Fruit fly (Drosophila melanogaster) whole organism, embryonic: ENCODE data around the gene Glut4EF.

ENCODE experiments used
- ATbp ChIP-seq: fragments of 200-800 bp; sonication (Bioruptor generic); optimal IDR thresholded peaks from 2 replicates; lab custom pipeline; 2017; ENCODE audit warnings: missing biosample characterization, mild to moderate bottlenecking, missing genetic modification characterization, missing genetic modification reagents
- Awh ChIP-seq: fragments of 200-800 bp; sonication (Bioruptor generic); IDR thresholded peaks from 2 replicates; pipeline ENCODE4, ENCODE4 v1.3.6; 2022; ENCODE audit warnings: missing biosample characterization, missing genetic modification characterization
- Bdp1 ChIP-seq: fragments of 200-800 bp; sonication (Bioruptor generic); optimal IDR thresholded peaks from 3 replicates; lab custom pipeline; 2016; ENCODE audit warnings: missing biosample characterization, missing genetic modification characterization
- CG10209 ChIP-seq: fragments of 200-800 bp; sonication (Bioruptor generic); optimal IDR thresholded peaks from 3 replicates; lab custom pipeline; 2017; ENCODE audit warnings: missing biosample characterization, mild to moderate bottlenecking, missing genetic modification characterization, missing genetic modification reagents
- CG10366 ChIP-seq: fragments of 200-800 bp; sonication (Bioruptor generic); IDR thresholded peaks from 2 replicates; pipeline ENCODE4 v1.3.6; 2022; ENCODE audit warnings: missing biosample characterization, missing genetic modification characterization
- CG10431 ChIP-seq: fragments of 200-800 bp; sonication (Bioruptor generic); optimal IDR thresholded peaks from 3 replicates; lab custom pipeline; 2018; ENCODE audit warnings: missing biosample characterization, mild to moderate bottlenecking, missing genetic modification characterization
- CG12236 ChIP-seq: fragments of 200-800 bp; sonication (Bioruptor generic); optimal IDR thresholded peaks from 2 replicates; lab custom pipeline; 2016; ENCODE audit warnings: missing biosample characterization, missing genetic modification characterization
- CG13287 ChIP-seq: fragments of 200-800 bp; sonication (Bioruptor generic); IDR thresholded peaks from 2 replicates; pipeline ENCODE4 v1.3.6; 2022; ENCODE audit warnings: missing biosample characterization, missing genetic modification characterization; ENCODE audit not compliant: partially characterized antibody
- CG15073 ChIP-seq: fragments of 200-800 bp; sonication (Bioruptor generic); optimal IDR thresholded peaks from 2 replicates; lab custom pipeline; 2016; ENCODE audit warnings: missing biosample characterization, missing genetic modification characterization
- CG16813 ChIP-seq: fragments of 200-800 bp; sonication (Bioruptor generic); IDR thresholded peaks from 3 replicates; pipeline ENCODE4 v1.3.6; 2022; ENCODE audit warnings: missing biosample characterization, missing genetic modification characterization; ENCODE audit not compliant: partially characterized antibody
- CG17385 ChIP-seq: fragments of 200-800 bp; sonication (Bioruptor generic); optimal IDR thresholded peaks from 3 replicates; lab custom pipeline; 2018; ENCODE audit warnings: missing biosample characterization, mild to moderate bottlenecking, missing genetic modification characterization
- CG17829 ChIP-seq: fragments of 200-800 bp; optimal IDR thresholded peaks from 2 replicates; lab custom pipeline; 2019; ENCODE audit warnings: missing biosample characterization, mild to moderate bottlenecking, missing genetic modification characterization, moderate library complexity
- CG30431 ChIP-seq: fragments of 200-800 bp; sonication (Bioruptor generic); optimal IDR thresholded peaks from 2 replicates; lab custom pipeline; 2017; ENCODE audit warnings: missing biosample characterization, missing genetic modification characterization
- CG34376 ChIP-seq: fragments of 200-800 bp; sonication (Bioruptor generic); optimal IDR thresholded peaks from 2 replicates; lab custom pipeline; 2018; ENCODE audit warnings: missing biosample characterization, mild to moderate bottlenecking, missing genetic modification characterization
- CG4820 ChIP-seq: fragments of 200-800 bp; sonication (Bioruptor generic); optimal IDR thresholded peaks from 3 replicates; lab custom pipeline; 2016; ENCODE audit warnings: missing biosample characterization, missing genetic modification characterization
- CG6791 ChIP-seq: fragments of 200-800 bp; sonication (Bioruptor generic); IDR thresholded peaks from 3 replicates; pipeline ENCODE4 v1.3.6; 2022; ENCODE audit warnings: missing biosample characterization, missing genetic modification characterization; ENCODE audit not compliant: partially characterized antibody
- CG6854 ChIP-seq: fragments of 200-800 bp; sonication (Bioruptor generic); optimal IDR thresholded peaks from 3 replicates; lab custom pipeline; 2017; ENCODE audit warnings: missing biosample characterization, mild to moderate bottlenecking, missing genetic modification characterization
- CG7987 ChIP-seq: fragments of 200-800 bp; sonication (Bioruptor generic); optimal IDR thresholded peaks from 2 replicates; lab custom pipeline; 2018; ENCODE audit warnings: missing biosample characterization, mild to moderate bottlenecking, missing genetic modification characterization, moderate library complexity
- Chrac-16 ChIP-seq: fragments of 200-800 bp; sonication (Bioruptor generic); optimal IDR thresholded peaks from 3 replicates; lab custom pipeline; 2016; ENCODE audit warnings: missing biosample characterization, missing genetic modification characterization
- Deaf1 ChIP-seq: fragments of 200-800 bp; optimal IDR thresholded peaks from 3 replicates; lab custom pipeline; 2019; ENCODE audit warnings: missing biosample characterization, mild to moderate bottlenecking, missing genetic modification characterization, moderate library complexity
- Fer3 ChIP-seq: fragments of 200-800 bp; sonication (Bioruptor generic); optimal IDR thresholded peaks from 2 replicates; lab custom pipeline; 2018; ENCODE audit warnings: missing biosample characterization, mild to moderate bottlenecking, missing genetic modification characterization, moderate library complexity
- Hmr ChIP-seq: fragments of 200-800 bp; sonication (Bioruptor generic); optimal IDR thresholded peaks from 3 replicates; lab custom pipeline; 2017; ENCODE audit warnings: mild to moderate bottlenecking, missing biosample characterization, missing genetic modification reagents, missing genetic modification characterization
- Hr3 ChIP-seq: fragments of 200-800 bp; sonication (Bioruptor generic); optimal IDR thresholded peaks from 3 replicates; lab custom pipeline; 2016; ENCODE audit warnings: missing biosample characterization, missing genetic modification characterization
- Hr39 ChIP-seq: fragments of >200 bp; optimal IDR thresholded peaks from 2 replicates; lab custom pipeline; 2017
- Kr ChIP-seq: fragments of 200-800 bp; sonication (Bioruptor generic); optimal IDR thresholded peaks from 2 replicates; lab custom pipeline; 2017; ENCODE audit warnings: missing biosample characterization, mild to moderate bottlenecking, missing genetic modification characterization
- MBD-R2 ChIP-seq: fragments of 200-800 bp; sonication (Bioruptor generic); IDR thresholded peaks from 2 replicates; pipeline ENCODE4 v1.3.6; 2022; ENCODE audit warnings: missing biosample characterization, missing genetic modification characterization
- MESR4 ChIP-seq: fragments of 200-800 bp; sonication (Bioruptor generic); optimal IDR thresholded peaks from 2 replicates; lab custom pipeline; 2018; ENCODE audit warnings: missing biosample characterization, mild to moderate bottlenecking, missing genetic modification characterization, moderate library complexity
- Mad ChIP-seq: fragments of 200-800 bp; sonication (Bioruptor generic); optimal IDR thresholded peaks from 2 replicates; lab custom pipeline; 2016; ENCODE audit warnings: missing biosample characterization, missing genetic modification characterization
- Myb ChIP-seq: fragments of 200-800 bp; sonication (Bioruptor generic); optimal IDR thresholded peaks from 2 replicates; lab custom pipeline; 2016; ENCODE audit warnings: missing biosample characterization, missing genetic modification characterization
- NC2α ChIP-seq: fragments of 200-800 bp; sonication (Bioruptor generic); optimal IDR thresholded peaks from 2 replicates; lab custom pipeline; 2016; ENCODE audit warnings: missing biosample characterization, missing genetic modification characterization
- Six4 ChIP-seq: fragments of 200-800 bp; sonication (Bioruptor generic); optimal IDR thresholded peaks from 2 replicates; lab custom pipeline; 2016; ENCODE audit warnings: missing biosample characterization, missing genetic modification characterization
- Sox100B ChIP-seq: fragments of 200-800 bp; sonication (Bioruptor generic); optimal IDR thresholded peaks from 3 replicates; lab custom pipeline; 2018; ENCODE audit warnings: missing biosample characterization, mild to moderate bottlenecking, missing genetic modification characterization
- Trl ChIP-seq, 3 experiments: fragments of >200 bp in 2 of 3; fragments of 200-800 bp in 1 of 3; sonication (Bioruptor generic) in 1 of 3; optimal IDR thresholded peaks; 2 replicates in 1 of 3; 3 replicates in 2 of 3; lab custom pipeline; 2016 to 2017; ENCODE audit warnings: missing biosample characterization in 1 of 3, missing genetic modification characterization in 1 of 3
- YL-1 ChIP-seq: fragments of 200-800 bp; sonication (Bioruptor generic); optimal IDR thresholded peaks from 3 replicates; lab custom pipeline; 2017; ENCODE audit warnings: missing biosample characterization, mild to moderate bottlenecking, missing genetic modification characterization
- ato ChIP-seq: fragments of 200-800 bp; sonication (Bioruptor generic); IDR thresholded peaks from 2 replicates; pipeline ENCODE4 v1.3.6; 2022; ENCODE audit warnings: missing biosample characterization, missing genetic modification characterization; ENCODE audit not compliant: partially characterized antibody
- cato ChIP-seq: fragments of 200-800 bp; sonication (Bioruptor generic); optimal IDR thresholded peaks from 2 replicates; lab custom pipeline; 2016; ENCODE audit warnings: missing biosample characterization, missing genetic modification characterization, borderline replicate concordance
- caup ChIP-seq: fragments of 200-800 bp; sonication (Bioruptor generic); optimal IDR thresholded peaks from 3 replicates; lab custom pipeline; 2017; ENCODE audit warnings: missing biosample characterization, mild to moderate bottlenecking, missing genetic modification characterization, moderate library complexity; ENCODE audit not compliant: severe bottlenecking
- chif ChIP-seq, 2 experiments: fragments of 200-800 bp; sonication (Bioruptor generic); optimal IDR thresholded peaks; 3 replicates each; lab custom pipeline; 2016; ENCODE audit warnings: missing biosample characterization in 2 of 2, missing genetic modification characterization in 2 of 2
- cwo ChIP-seq: fragments of 200-800 bp; sonication (Bioruptor generic); optimal IDR thresholded peaks from 3 replicates; lab custom pipeline; 2017; ENCODE audit warnings: missing biosample characterization, missing genetic modification characterization, mild to moderate bottlenecking, moderate library complexity, missing genetic modification reagents
- eyg ChIP-seq: fragments of 200-800 bp; sonication (Bioruptor generic); optimal IDR thresholded peaks from 3 replicates; lab custom pipeline; 2016; ENCODE audit warnings: missing biosample characterization, missing genetic modification characterization
- fd3F ChIP-seq: fragments of 200-800 bp; sonication (Bioruptor generic); optimal IDR thresholded peaks from 2 replicates; lab custom pipeline; 2018; ENCODE audit warnings: missing biosample characterization, mild to moderate bottlenecking, missing genetic modification characterization, moderate library complexity
- hkb ChIP-seq, 2 experiments: fragments of 200-800 bp in 1 of 2; fragments of >200 bp in 1 of 2; sonication (Bioruptor generic) in 1 of 2; IDR thresholded peaks in 1 of 2; optimal IDR thresholded peaks in 1 of 2; 2 replicates each; pipeline versions ENCODE4 v1.3.6 to Lab custom; 2017 to 2022; ENCODE audit warnings: missing biosample characterization in 1 of 2, missing genetic modification characterization in 1 of 2
- jing ChIP-seq: fragments of 200-800 bp; sonication (Bioruptor generic); optimal IDR thresholded peaks from 2 replicates; lab custom pipeline; 2018; ENCODE audit warnings: missing biosample characterization, mild to moderate bottlenecking, missing genetic modification characterization
- nerfin-2 ChIP-seq: fragments of 200-800 bp; sonication (Bioruptor generic); IDR thresholded peaks from 2 replicates; pipeline ENCODE4 v1.3.6; 2022; ENCODE audit warnings: missing biosample characterization, missing genetic modification characterization; ENCODE audit not compliant: partially characterized antibody
- oc ChIP-seq: fragments of 200-800 bp; sonication (Bioruptor generic); optimal IDR thresholded peaks from 2 replicates; lab custom pipeline; 2018; ENCODE audit warnings: missing biosample characterization, mild to moderate bottlenecking, missing genetic modification characterization, moderate library complexity
- pb ChIP-seq: fragments of 200-800 bp; sonication (Bioruptor generic); optimal IDR thresholded peaks from 3 replicates; lab custom pipeline; 2016; ENCODE audit warnings: missing biosample characterization, missing genetic modification characterization
- schlank ChIP-seq: fragments of 200-800 bp; sonication (Bioruptor generic); optimal IDR thresholded peaks from 2 replicates; lab custom pipeline; 2018; ENCODE audit warnings: missing biosample characterization, mild to moderate bottlenecking, missing genetic modification characterization
- scrt ChIP-seq: fragments of 200-800 bp; sonication (Bioruptor generic); optimal IDR thresholded peaks from 2 replicates; lab custom pipeline; 2018; ENCODE audit warnings: missing biosample characterization, mild to moderate bottlenecking, missing genetic modification characterization, moderate library complexity
- tap ChIP-seq: fragments of 200-800 bp; optimal IDR thresholded peaks from 3 replicates; lab custom pipeline; 2019; ENCODE audit warnings: missing biosample characterization, mild to moderate bottlenecking, missing genetic modification characterization, moderate library complexity

Gene Glut4EF

DNA sequence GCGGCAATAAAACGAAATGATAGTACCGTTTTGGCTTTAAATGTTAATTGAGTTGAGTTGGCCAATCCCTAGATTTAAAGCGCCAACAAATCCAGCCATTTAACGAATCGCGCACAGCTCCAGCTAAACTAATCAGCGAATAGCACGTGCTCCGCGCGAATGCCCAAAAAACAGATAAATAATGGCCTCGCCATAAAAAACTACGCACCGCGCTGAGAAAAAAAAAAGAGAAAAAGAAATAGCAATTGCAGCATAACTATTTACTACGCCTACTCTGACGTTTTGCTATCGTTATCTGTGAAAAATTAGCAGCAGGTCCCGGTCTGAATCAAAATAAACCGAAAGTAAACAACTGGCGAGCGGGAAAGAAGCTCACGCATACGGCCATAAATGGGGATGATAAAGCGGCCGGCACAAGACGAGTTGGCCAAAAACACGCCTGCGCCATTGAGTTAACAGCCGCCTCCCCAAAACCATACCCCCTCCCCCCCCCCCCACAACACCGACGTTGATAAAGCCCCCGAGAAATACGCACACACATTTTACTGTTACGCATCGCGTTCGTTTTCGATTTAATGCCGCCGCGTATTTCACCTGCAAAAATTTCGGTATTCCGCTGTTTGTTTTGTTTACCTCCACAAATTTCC is 65.0 kb downstream of the Glut4EF start:
- TF ChIP-seq Awh (GFP tag; lab: Robert Waterston, UW), result no peak
- no peak for TF ChIP-seq hkb (optimal IDR thresholded peaks at IDR 0.05; lab: Kevin White, UChicago)
- TF ChIP-seq hkb (GFP tag; IDR thresholded peaks at IDR 0.05; lab: Robert Waterston, UW), result no peak
- no peak for TF ChIP-seq pb (GFP tag; lab: Kevin White, UChicago)
- no peak for TF ChIP-seq CG6791 (GFP tag; lab: Robert Waterston, UW)
- TF ChIP-seq CG15073, result no peak
- no peak for TF ChIP-seq CG16813 (GFP tag; lab: Robert Waterston, UW)
- no peak for TF ChIP-seq Hr39 (lab: Kevin White, UChicago)
- TF ChIP-seq Bdp1 (GFP tag; lab: Kevin White, UChicago), result no peak
- TF ChIP-seq CG6854 (GFP tag; lab: Kevin White, UChicago), result no peak
- no peak for TF ChIP-seq Hr3
- no peak for TF ChIP-seq Myb (GFP tag; lab: Kevin White, UChicago)
- no peak for TF ChIP-seq fd3F (GFP tag; lab: Kevin White, UChicago)
- no peak for TF ChIP-seq MBD-R2 (GFP tag; lab: Robert Waterston, UW)
- TF ChIP-seq Sox100B (GFP tag; lab: Kevin White, UChicago), result no peak
- peak; percentile 35 for TF ChIP-seq caup
- no peak for TF ChIP-seq Mad (GFP tag; lab: Kevin White, UChicago)
- no peak for TF ChIP-seq Fer3
- TF ChIP-seq CG4820 (GFP tag; lab: Kevin White, UChicago), result no peak
- TF ChIP-seq nerfin-2 (GFP tag; lab: Robert Waterston, UW), result no peak
- peak; percentile 95 for TF ChIP-seq cwo
- no peak for TF ChIP-seq Kr
- TF ChIP-seq chif (GFP tag; optimal IDR thresholded peaks at IDR 0.05; lab: Kevin White, UChicago), result no peak
- no peak; the same call in 1 of the 2 replicates for TF ChIP-seq CG13287
- no peak for TF ChIP-seq MESR4 (GFP tag; lab: Kevin White, UChicago)
- peak; percentile 9 for TF ChIP-seq Deaf1 (tag; lab: Kevin White, UChicago)
- no peak for TF ChIP-seq YL-1 (GFP tag; lab: Kevin White, UChicago)
- TF ChIP-seq Trl (optimal IDR thresholded peaks at IDR 0.05; lab: Kevin White, UChicago), result no peak
- no peak for TF ChIP-seq Trl (GFP tag; optimal IDR thresholded peaks at IDR 0.05; lab: Kevin White, UChicago)
- TF ChIP-seq CG17829 (tag; lab: Kevin White, UChicago), result no peak
- TF ChIP-seq CG30431, result no peak
- TF ChIP-seq NC2α (GFP tag; lab: Kevin White, UChicago), result no peak
- TF ChIP-seq tap (tag; lab: Kevin White, UChicago), result no peak
- TF ChIP-seq jing, result no peak
- no peak for TF ChIP-seq ATbp (GFP tag; lab: Kevin White, UChicago)
- TF ChIP-seq schlank (tag; lab: Kevin White, UChicago), result no peak
- TF ChIP-seq CG17385, result no peak
- peak; percentile 81 for TF ChIP-seq CG34376 (GFP tag; lab: Kevin White, UChicago)
- TF ChIP-seq CG10209 (GFP tag; lab: Kevin White, UChicago), result no peak
- TF ChIP-seq eyg (GFP tag; lab: Kevin White, UChicago), result no peak
- no peak for TF ChIP-seq Six4 (GFP tag; lab: Kevin White, UChicago)
- TF ChIP-seq ato (GFP tag; lab: Robert Waterston, UW), result no peak
- TF ChIP-seq CG10431, result no peak
- TF ChIP-seq oc (tag; lab: Kevin White, UChicago), result no peak
- TF ChIP-seq scrt (GFP tag; lab: Kevin White, UChicago), result no peak
- no peak for TF ChIP-seq CG12236 (GFP tag; lab: Kevin White, UChicago)
- no peak for TF ChIP-seq CG10366 (GFP tag; lab: Robert Waterston, UW)
- no peak for TF ChIP-seq CG7987 (GFP tag; lab: Kevin White, UChicago)
- no peak for TF ChIP-seq cato (GFP tag; lab: Kevin White, UChicago)
- peak; percentile 45 for TF ChIP-seq Hmr (GFP tag; lab: Kevin White, UChicago)
- no peak for TF ChIP-seq Chrac-16 (GFP tag; lab: Kevin White, UChicago)
